Fruit fly (Drosophila melanogaster) whole organism, embryonic: ENCODE results near the gene CG7512.
A peak's percentile ranks its signal among the peaks of the same experiment; 100 is the strongest.

Experiments used
- CG10267 ChIP-seq: fragments of 200-800 bp; sonication (Bioruptor generic); optimal IDR thresholded peaks from 2 replicates; lab custom pipeline; 2018; ENCODE audit warnings: missing biosample characterization, mild to moderate bottlenecking, missing genetic modification characterization, moderate library complexity
- CG10431 ChIP-seq: fragments of 200-800 bp; sonication (Bioruptor generic); optimal IDR thresholded peaks from 3 replicates; lab custom pipeline; 2018; ENCODE audit warnings: missing biosample characterization, mild to moderate bottlenecking, missing genetic modification characterization
- CG11504 ChIP-seq: fragments of 200-800 bp; sonication (Bioruptor generic); optimal IDR thresholded peaks from 3 replicates; lab custom pipeline; 2019; ENCODE audit warnings: missing biosample characterization, mild to moderate bottlenecking, missing genetic modification characterization, moderate library complexity
- CG11695 ChIP-seq: fragments of 200-800 bp; sonication (Bioruptor generic); IDR thresholded peaks from 3 replicates; pipeline ENCODE4 v1.3.6; 2022; ENCODE audit warnings: missing biosample characterization, missing genetic modification characterization
- CG1233 ChIP-seq: fragments of 200-800 bp; sonication (Bioruptor generic); optimal IDR thresholded peaks from 4 replicates; lab custom pipeline; 2018; ENCODE audit warnings: missing biosample characterization, mild to moderate bottlenecking, missing genetic modification characterization
- CG12391 ChIP-seq: fragments of 200-800 bp; sonication (Bioruptor generic); optimal IDR thresholded peaks from 3 replicates; lab custom pipeline; 2018; ENCODE audit warnings: missing biosample characterization, mild to moderate bottlenecking, missing genetic modification characterization, moderate library complexity
- CG13424 ChIP-seq: fragments of 200-800 bp; sonication (Bioruptor generic); optimal IDR thresholded peaks from 2 replicates; lab custom pipeline; 2019; ENCODE audit warnings: missing biosample characterization, mild to moderate bottlenecking, missing genetic modification characterization, moderate library complexity
- CG13624 ChIP-seq: fragments of 200-800 bp; sonication (Bioruptor generic); optimal IDR thresholded peaks from 2 replicates; lab custom pipeline; 2016; ENCODE audit warnings: missing biosample characterization, missing genetic modification characterization
- CG14710 ChIP-seq: fragments of 200-800 bp; sonication (Bioruptor generic); optimal IDR thresholded peaks from 3 replicates; lab custom pipeline; 2019; ENCODE audit warnings: missing biosample characterization, mild to moderate bottlenecking, missing genetic modification characterization, moderate library complexity
- CG15269 ChIP-seq: fragments of 200-800 bp; sonication (Bioruptor generic); optimal IDR thresholded peaks from 2 replicates; lab custom pipeline; 2018; ENCODE audit warnings: missing biosample characterization, mild to moderate bottlenecking, missing genetic modification characterization, moderate library complexity
- CG1602 ChIP-seq: fragments of 200-800 bp; sonication (Bioruptor generic); optimal IDR thresholded peaks from 3 replicates; lab custom pipeline; 2016; ENCODE audit warnings: missing biosample characterization, missing genetic modification characterization
- CG1603 ChIP-seq: fragments of 200-800 bp; sonication (Bioruptor generic); optimal IDR thresholded peaks from 2 replicates; lab custom pipeline; 2019; ENCODE audit warnings: missing biosample characterization, mild to moderate bottlenecking, missing genetic modification characterization, moderate library complexity
- CG16779 ChIP-seq: fragments of 200-800 bp; sonication (Bioruptor generic); IDR thresholded peaks from 2 replicates; pipeline ENCODE4 v1.3.6; 2022; ENCODE audit warnings: missing biosample characterization, missing genetic modification characterization
- CG17612 ChIP-seq: fragments of 200-800 bp; sonication (Bioruptor generic); IDR thresholded peaks from 2 replicates; pipeline ENCODE4 v1.3.6; 2022; ENCODE audit warnings: missing biosample characterization, missing genetic modification characterization
- CG2120 ChIP-seq: fragments of 200-800 bp; sonication (Bioruptor generic); optimal IDR thresholded peaks from 3 replicates; lab custom pipeline; 2016; ENCODE audit warnings: missing biosample characterization, missing genetic modification characterization
- CG30431 ChIP-seq: fragments of 200-800 bp; sonication (Bioruptor generic); optimal IDR thresholded peaks from 2 replicates; lab custom pipeline; 2017; ENCODE audit warnings: missing biosample characterization, missing genetic modification characterization
- CG42726 ChIP-seq: fragments of 200-800 bp; sonication (Bioruptor generic); IDR thresholded peaks from 2 replicates; pipeline ENCODE4 v1.3.6; 2022; ENCODE audit warnings: missing biosample characterization, missing genetic modification characterization; ENCODE audit not compliant: partially characterized antibody
- CG4424 ChIP-seq: fragments of 200-800 bp; sonication (Bioruptor generic); optimal IDR thresholded peaks from 3 replicates; lab custom pipeline; 2016; ENCODE audit warnings: missing biosample characterization, missing genetic modification characterization
- CG4707 ChIP-seq: fragments of 200-800 bp; sonication (Bioruptor generic); optimal IDR thresholded peaks from 2 replicates; lab custom pipeline; 2018; ENCODE audit warnings: missing biosample characterization, mild to moderate bottlenecking, missing genetic modification characterization, moderate library complexity
- CG6765 ChIP-seq: fragments of 200-800 bp; sonication (Bioruptor generic); optimal IDR thresholded peaks from 3 replicates; lab custom pipeline; 2017; ENCODE audit warnings: missing biosample characterization, mild to moderate bottlenecking, missing genetic modification characterization
- CG7372 ChIP-seq: fragments of 200-800 bp; sonication (Bioruptor generic); IDR thresholded peaks from 2 replicates; pipeline ENCODE4 v1.3.6; 2022; ENCODE audit warnings: missing biosample characterization, missing genetic modification characterization
- CHES-1-like ChIP-seq: fragments of 200-800 bp; sonication (Bioruptor generic); optimal IDR thresholded peaks from 2 replicates; lab custom pipeline; 2016; ENCODE audit warnings: missing biosample characterization, missing genetic modification characterization
- D19B ChIP-seq: fragments of 200-800 bp; sonication (Bioruptor generic); optimal IDR thresholded peaks from 2 replicates; lab custom pipeline; 2017; ENCODE audit warnings: missing biosample characterization, mild to moderate bottlenecking, missing genetic modification characterization
- Drgx ChIP-seq: fragments of 200-800 bp; sonication (Bioruptor generic); IDR thresholded peaks from 2 replicates; pipeline ENCODE4 v1.3.6; 2022; ENCODE audit warnings: missing biosample characterization, missing genetic modification characterization
- Eip74EF ChIP-seq, 2 experiments: fragments of 200-800 bp in 1 of 2; fragments of >200 bp in 1 of 2; sonication (Bioruptor generic) in 1 of 2; optimal IDR thresholded peaks; 2 replicates each; lab custom pipeline; 2017 to 2019; ENCODE audit warnings: missing biosample characterization in 2 of 2, missing genetic modification characterization in 2 of 2, mild to moderate bottlenecking in 1 of 2, moderate library complexity in 1 of 2
- Hr78 ChIP-seq, 2 experiments: fragments of 200-800 bp in 1 of 2; fragments of >200 bp in 1 of 2; sonication (Bioruptor generic) in 1 of 2; optimal IDR thresholded peaks; 2 replicates each; lab custom pipeline; 2017 to 2019; ENCODE audit warnings: missing biosample characterization in 2 of 2, missing genetic modification characterization in 2 of 2, mild to moderate bottlenecking in 1 of 2, moderate library complexity in 1 of 2
- Lpt ChIP-seq: fragments of >200 bp; optimal IDR thresholded peaks from 2 replicates; lab custom pipeline; 2018; ENCODE audit warnings: missing biosample characterization, missing genetic modification characterization
- Nf-YA ChIP-seq: fragments of 200-800 bp; sonication (Bioruptor generic); IDR thresholded peaks from 2 replicates; pipeline ENCODE4 v1.3.6; 2022; ENCODE audit warnings: missing biosample characterization, missing genetic modification characterization
- Nf-YB ChIP-seq: fragments of 200-800 bp; sonication (Bioruptor generic); optimal IDR thresholded peaks from 3 replicates; lab custom pipeline; 2019; ENCODE audit warnings: missing biosample characterization, mild to moderate bottlenecking, missing genetic modification characterization, moderate library complexity
- Pdp1 ChIP-seq, 2 experiments: fragments of 200-800 bp; sonication (Bioruptor generic); optimal IDR thresholded peaks; 3 replicates each; lab custom pipeline; 2016; ENCODE audit warnings: missing biosample characterization in 2 of 2, missing genetic modification characterization in 2 of 2, mild to moderate bottlenecking in 1 of 2, moderate library complexity in 1 of 2
- Ptx1 ChIP-seq: fragments of 200-800 bp; sonication (Bioruptor generic); IDR thresholded peaks from 2 replicates; pipeline ENCODE4 v1.3.6; 2022; ENCODE audit warnings: missing biosample characterization, missing genetic modification characterization
- Rfx ChIP-seq: fragments of 200-800 bp; sonication (Bioruptor generic); IDR thresholded peaks from 2 replicates; pipeline ENCODE4 v1.3.6; 2022; ENCODE audit warnings: missing biosample characterization, missing genetic modification characterization
- Sry-δ ChIP-seq: fragments of 200-800 bp; sonication (Bioruptor generic); optimal IDR thresholded peaks from 2 replicates; lab custom pipeline; 2016; ENCODE audit warnings: missing biosample characterization, missing genetic modification characterization
- Xrp1 ChIP-seq: fragments of 200-800 bp; sonication (Bioruptor generic); IDR thresholded peaks from 2 replicates; pipeline ENCODE4 v1.3.6; 2022; ENCODE audit warnings: missing biosample characterization, missing genetic modification characterization
- bsh ChIP-seq, 2 experiments: fragments of 200-800 bp; sonication (Bioruptor generic); optimal IDR thresholded peaks; 2 replicates each; lab custom pipeline; 2017 to 2018; ENCODE audit warnings: mild to moderate bottlenecking in 2 of 2, missing biosample characterization in 2 of 2, missing genetic modification characterization in 2 of 2, moderate library complexity in 1 of 2
- cad ChIP-seq: fragments of >200 bp; optimal IDR thresholded peaks from 2 replicates; lab custom pipeline; 2017; ENCODE audit warnings: missing biosample characterization, missing genetic modification characterization
- dmrt11E ChIP-seq: fragments of 200-800 bp; sonication (Bioruptor generic); optimal IDR thresholded peaks from 3 replicates; lab custom pipeline; 2018; ENCODE audit warnings: missing biosample characterization, mild to moderate bottlenecking, missing genetic modification characterization, moderate library complexity
- fu2 ChIP-seq: fragments of 200-800 bp; sonication (Bioruptor generic); optimal IDR thresholded peaks from 2 replicates; lab custom pipeline; 2016; ENCODE audit warnings: missing biosample characterization, missing genetic modification characterization
- gro ChIP-seq: fragments of 200-800 bp; sonication (Bioruptor generic); optimal IDR thresholded peaks from 2 replicates; lab custom pipeline; 2016; ENCODE audit warnings: missing biosample characterization, missing genetic modification characterization
- hb ChIP-seq: fragments of 200-800 bp; sonication (Bioruptor generic); IDR thresholded peaks from 3 replicates; pipeline ENCODE4 v1.3.6; 2022; ENCODE audit warnings: missing biosample characterization, missing genetic modification characterization; ENCODE audit not compliant: partially characterized antibody
- nmo ChIP-seq: fragments of 200-800 bp; sonication (Bioruptor generic); optimal IDR thresholded peaks from 2 replicates; lab custom pipeline; 2018; ENCODE audit warnings: missing biosample characterization, mild to moderate bottlenecking, missing genetic modification characterization, moderate library complexity
- org-1 ChIP-seq: fragments of 200-800 bp; sonication (Bioruptor generic); optimal IDR thresholded peaks from 2 replicates; lab custom pipeline; 2017; ENCODE audit warnings: missing biosample characterization, missing genetic modification characterization
- pan ChIP-seq, 4 experiments: fragments of >200 bp in 3 of 4; fragments of 200-800 bp in 1 of 4; sonication (Bioruptor generic) in 1 of 4; optimal IDR thresholded peaks in 3 of 4; IDR thresholded peaks in 1 of 4; 2 replicates each; pipeline versions ENCODE4 v1.3.6 to Lab custom; 2017 to 2022; ENCODE audit warnings: missing biosample characterization in 2 of 4, missing genetic modification characterization in 2 of 4, mixed read lengths in 1 of 4
- peb ChIP-seq: fragments of 200-800 bp; sonication (Bioruptor generic); IDR thresholded peaks from 2 replicates; pipeline ENCODE4 v1.3.6; 2022; ENCODE audit warnings: missing biosample characterization, missing genetic modification characterization
- sc ChIP-seq, 3 experiments: fragments of >200 bp in 2 of 3; fragments of 200-800 bp in 1 of 3; sonication (Bioruptor generic) in 1 of 3; optimal IDR thresholded peaks; 2 replicates in 2 of 3; 3 replicates in 1 of 3; lab custom pipeline; 2017; ENCODE audit warnings: mild to moderate bottlenecking in 1 of 3, missing biosample characterization in 1 of 3, missing genetic modification characterization in 1 of 3, missing genetic modification reagents in 1 of 3
- sqz ChIP-seq: fragments of 200-800 bp; sonication (Bioruptor generic); optimal IDR thresholded peaks from 3 replicates; lab custom pipeline; 2018; ENCODE audit warnings: missing biosample characterization, mild to moderate bottlenecking, missing genetic modification characterization
- sug ChIP-seq: fragments of 200-800 bp; optimal IDR thresholded peaks from 2 replicates; lab custom pipeline; 2019; ENCODE audit warnings: missing biosample characterization, mild to moderate bottlenecking, missing genetic modification characterization, moderate library complexity
- zen ChIP-seq: fragments of 200-800 bp; sonication (Bioruptor generic); optimal IDR thresholded peaks from 3 replicates; lab custom pipeline; 2018; ENCODE audit warnings: missing biosample characterization, mild to moderate bottlenecking, missing genetic modification characterization, moderate library complexity

The CG7512 gene

dm6 chr3L:11483135-11483534 is 30.4 kb upstream of the CG7512 start (continued):
- TF ChIP-seq CHES-1-like (peak; percentile 28), D19B (GFP tag; lab: Kevin White, UChicago) (peak; percentile 33), Sry-δ (GFP tag; lab: Kevin White, UChicago) (peak; percentile 10), fu2 (GFP tag; lab: Kevin White, UChicago) (no peak), CG2120 (GFP tag; lab: Kevin White, UChicago) (peak; percentile 50), zen (tag; lab: Kevin White, UChicago) (peak; percentile 25), CG7372 (GFP tag; lab: Robert Waterston, UW) (0 out of 2 replicates have a peak, but pooled peaks have one; percentile 9), CG10267 (tag; lab: Kevin White, UChicago) (peak; percentile 8), CG30431 (GFP tag; lab: Kevin White, UChicago) (peak; percentile 18), hb (0 out of 3 replicates have a peak, but pooled peaks have one; percentile 30), Drgx (GFP tag; lab: Robert Waterston, UW) (peak; percentile 34; the same call in 1 of the 2 replicates), pan (optimal IDR thresholded peaks at IDR 0.05; lab: Kevin White, UChicago) (no peak), pan (GFP tag; optimal IDR thresholded peaks at IDR 0.05 in 1 of 2, IDR thresholded peaks at IDR 0.05 in 1 of 2) (peak in 1 of 2 experiments; percentile 23), CG4707 (GFP tag; lab: Kevin White, UChicago) (no peak), org-1 (peak; percentile 33), CG1233 (peak; percentile 19), CG16779 (no peak), CG1602 (GFP tag; lab: Kevin White, UChicago) (peak; percentile 54), peb (GFP tag; lab: Robert Waterston, UW) (no peak), cad (GFP tag; lab: Kevin White, UChicago) (no peak), CG11504 (tag; lab: Kevin White, UChicago) (peak; percentile 67), Pdp1 (GFP tag; optimal IDR thresholded peaks at IDR 0.05; lab: Kevin White, UChicago) (peak; percentile 7 to 40), CG6765 (GFP tag; lab: Kevin White, UChicago) (no peak), Eip74EF (GFP tag; optimal IDR thresholded peaks at IDR 0.05; lab: Kevin White, UChicago) (no peak), gro (GFP tag; lab: Kevin White, UChicago) (peak; percentile 5), sqz (GFP tag; lab: Kevin White, UChicago) (peak; percentile 1), sug (tag; lab: Kevin White, UChicago) (no peak), CG11695 (GFP tag; lab: Robert Waterston, UW) (0 out of 3 replicates have a peak, but pooled peaks have one; percentile 37), CG17612 (GFP tag; lab: Robert Waterston, UW) (no peak), CG4424 (GFP tag; lab: Kevin White, UChicago) (peak; percentile 4), dmrt11E (tag; lab: Kevin White, UChicago) (peak; percentile 41), Rfx (GFP tag; lab: Robert Waterston, UW) (no peak), CG13424 (tag; lab: Kevin White, UChicago) (peak; percentile 42), sc (optimal IDR thresholded peaks at IDR 0.05; lab: Kevin White, UChicago) (no peak), sc (GFP tag; optimal IDR thresholded peaks at IDR 0.05; lab: Kevin White, UChicago) (no peak), CG13624 (no peak), nmo (GFP tag; lab: Kevin White, UChicago) (peak; percentile 65), Nf-YA (GFP tag; lab: Robert Waterston, UW) (0 out of 2 replicates have a peak, but pooled peaks have one; percentile 19), bsh (GFP tag; optimal IDR thresholded peaks at IDR 0.05; lab: Kevin White, UChicago) (peak in 1 of 2 experiments; percentile 51), Xrp1 (GFP tag; lab: Robert Waterston, UW) (peak; percentile 66; the same call in 1 of the 2 replicates), CG1603 (tag; lab: Kevin White, UChicago) (peak; percentile 53), CG42726 (no peak), Ptx1 (GFP tag; lab: Robert Waterston, UW) (0 out of 2 replicates have a peak, but pooled peaks have one; percentile 20), Hr78 (GFP tag; optimal IDR thresholded peaks at IDR 0.05; lab: Kevin White, UChicago) (no peak), Nf-YB (no peak), CG12391 (peak; percentile 45), CG15269 (tag; lab: Kevin White, UChicago) (peak; percentile 42), CG14710 (tag; lab: Kevin White, UChicago) (peak; percentile 36), CG10431 (GFP tag; lab: Kevin White, UChicago) (peak; percentile 98), Lpt (GFP tag; lab: Kevin White, UChicago) (no peak)
